Worm (Caenorhabditis elegans): ENCODE measurements around the gene oac-40.

DNA sequence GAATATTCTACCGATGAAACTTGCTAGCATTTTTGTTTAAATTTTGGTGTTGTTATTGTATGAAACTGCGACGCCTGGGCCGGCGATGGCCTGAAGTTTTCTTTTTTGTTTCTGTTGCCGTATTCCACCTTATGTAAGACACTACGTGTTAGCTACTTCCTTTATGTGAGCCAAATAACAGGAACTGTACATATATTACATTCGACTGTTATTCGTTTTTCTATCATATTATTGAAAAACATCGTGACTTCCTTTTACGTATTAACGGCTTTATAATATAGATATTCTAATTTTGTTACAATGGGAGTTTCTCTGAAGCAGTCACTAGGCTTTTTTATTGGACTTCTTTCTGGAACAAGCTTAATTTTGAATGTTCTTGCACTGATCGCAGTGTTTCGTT lies 11.3 kb upstream of the oac-40 start, which contains the start of gene srx-3:
- no peak for TF ChIP-seq elt-3 (tag; optimal IDR thresholded peaks at IDR 0.05)
- TF ChIP-seq ceh-82 (tag; optimal IDR thresholded peaks at IDR 0.05): no peak
- no peak for TF ChIP-seq tbx-2 (tag; optimal IDR thresholded peaks at IDR 0.05)
- TF ChIP-seq ztf-11 (tag; optimal IDR thresholded peaks at IDR 0.05): no peak
- no peak for TF ChIP-seq snpc-4 (tag; optimal IDR thresholded peaks at IDR 0.05)
- no peak for TF ChIP-seq nhr-237 (tag; optimal IDR thresholded peaks at IDR 0.05)
- TF ChIP-seq unc-62 (GFP tag; optimal IDR thresholded peaks at IDR 0.05): no peak
- TF ChIP-seq egl-5 (tag; optimal IDR thresholded peaks at IDR 0.05): no peak
- no peak for TF ChIP-seq fkh-10 (GFP tag; optimal IDR thresholded peaks at IDR 0.05)
- TF ChIP-seq ceh-9 (tag; optimal IDR thresholded peaks at IDR 0.05): no peak
- TF ChIP-seq nhr-76 (tag; optimal IDR thresholded peaks at IDR 0.05): no peak
- TF ChIP-seq nhr-28 (tag; optimal IDR thresholded peaks at IDR 0.05): no peak
